Worm (Caenorhabditis elegans): ENCODE data around the gene cdc-73.

DNA sequence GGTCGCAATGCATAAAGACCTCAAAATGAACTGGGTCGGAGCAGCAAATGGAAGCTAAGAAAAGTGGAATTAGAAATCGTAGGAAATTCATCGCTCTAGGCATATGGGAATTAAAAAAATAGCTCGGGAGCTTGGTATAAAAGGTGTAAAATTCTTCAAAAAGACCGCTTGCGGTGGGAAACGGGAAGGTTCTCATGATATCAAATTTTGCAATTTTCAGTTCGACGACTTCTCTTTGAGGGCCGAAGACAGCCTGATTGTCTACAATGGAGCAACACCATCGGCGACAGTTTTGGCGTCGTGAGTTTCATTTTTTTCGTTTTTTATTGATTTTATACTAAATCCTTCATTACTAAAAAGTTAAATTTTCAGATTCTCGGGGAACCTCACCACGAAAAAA, 43.9 kb upstream of the cdc-73 start, which contains the start of gene F47C12.8:
- TF ChIP-seq nhr-76 (tag; optimal IDR thresholded peaks at IDR 0.05) (no peak), ceh-82 (tag; optimal IDR thresholded peaks at IDR 0.05) (no peak), aly-2 (tag; optimal IDR thresholded peaks at IDR 0.05) (no peak)
